Worm (Caenorhabditis elegans) whole organism, L4 larva: ENCODE results near the gene T24B8.7.

ENCODE experiments used
- dmd-8 ChIP-seq: fragments of 200-800 bp; sonication (Bioruptor generic); IDR thresholded peaks from 2 replicates; pipeline ENCODE4 v1.3.6; 2022; ENCODE audit warnings: missing genetic modification characterization, missing compliant biosample characterization
- snpc-4 ChIP-seq: fragments of 150-350 bp; optimal IDR thresholded peaks from 2 replicates; lab custom pipeline; 2014; ENCODE audit warnings: missing biosample characterization, missing genetic modification characterization
- zag-1 ChIP-seq: fragments of 150-350 bp; optimal IDR thresholded peaks from 2 replicates; lab custom pipeline; 2014; ENCODE audit warnings: missing biosample characterization, missing genetic modification characterization

ce11 chrII:9028096-9028495 is 25.4 kb downstream of the T24B8.7 start:
- TF ChIP-seq dmd-8 (GFP tag; lab: Robert Waterston, UW): no peak
- TF ChIP-seq zag-1: no peak
- no peak for TF ChIP-seq snpc-4
